Worm (Caenorhabditis elegans) whole organism, L2 larva: Measurements from ENCODE around the gene lin-25.

ENCODE experiments used
- ceh-82 ChIP-seq: fragments of 150-350 bp; optimal IDR thresholded peaks from 2 replicates; lab custom pipeline; 2014; ENCODE audit warnings: missing biosample characterization, missing genetic modification characterization
- elt-1 ChIP-seq: fragments of 150-350 bp; optimal IDR thresholded peaks from 2 replicates; lab custom pipeline; 2014; ENCODE audit warnings: missing biosample characterization, missing genetic modification characterization
- nhr-11 ChIP-seq: fragments of 150-350 bp; optimal IDR thresholded peaks from 2 replicates; lab custom pipeline; 2014; ENCODE audit warnings: missing biosample characterization, missing genetic modification characterization
- nhr-237 ChIP-seq: fragments of 150-350 bp; optimal IDR thresholded peaks from 2 replicates; lab custom pipeline; 2014; ENCODE audit warnings: missing biosample characterization, missing genetic modification characterization
- nhr-25 ChIP-seq: fragments of 150-350 bp; sonication (generic microtip); optimal IDR thresholded peaks from 3 replicates; lab custom pipeline; 2014; ENCODE audit warnings: missing biosample characterization, missing genetic modification characterization
- nhr-6 ChIP-seq: fragments of 150-350 bp; optimal IDR thresholded peaks from 2 replicates; lab custom pipeline; 2014; ENCODE audit warnings: missing biosample characterization, missing genetic modification characterization
- ztf-11 ChIP-seq: sonication (generic microtip); optimal IDR thresholded peaks from 2 replicates; lab custom pipeline; 2017; ENCODE audit warnings: missing biosample characterization, missing genetic modification characterization

DNA sequence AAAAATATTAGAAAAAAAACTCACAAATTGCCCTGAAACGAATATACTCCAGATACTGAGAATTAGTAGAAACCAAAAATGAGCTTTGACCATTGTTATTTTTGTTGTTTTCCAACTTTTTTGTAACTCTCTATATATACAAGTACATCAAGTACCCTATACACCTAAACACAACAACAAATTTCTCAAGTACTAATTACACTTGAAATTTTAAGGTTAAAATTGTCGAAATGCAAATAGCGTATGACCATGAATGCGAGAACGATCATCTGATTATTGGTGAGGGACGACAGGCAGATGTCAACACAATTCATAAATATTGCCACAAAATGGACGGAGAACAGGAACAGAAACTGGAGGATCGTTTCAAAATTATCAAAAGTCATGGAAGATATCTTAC is 25.4 kb upstream of the lin-25 start, which contains the start of gene F56H9.9:
- TF ChIP-seq ceh-82 (tag; lab: Kevin White, UChicago) (no peak), nhr-11 (tag; lab: Kevin White, UChicago) (no peak), nhr-25 (no peak), nhr-237 (tag; lab: Kevin White, UChicago) (no peak), nhr-6 (tag; lab: Kevin White, UChicago) (no peak), elt-1 (no peak), ztf-11 (no peak)
